Fruit fly (Drosophila melanogaster): ENCODE measurements around the gene CG12395.

DNA sequence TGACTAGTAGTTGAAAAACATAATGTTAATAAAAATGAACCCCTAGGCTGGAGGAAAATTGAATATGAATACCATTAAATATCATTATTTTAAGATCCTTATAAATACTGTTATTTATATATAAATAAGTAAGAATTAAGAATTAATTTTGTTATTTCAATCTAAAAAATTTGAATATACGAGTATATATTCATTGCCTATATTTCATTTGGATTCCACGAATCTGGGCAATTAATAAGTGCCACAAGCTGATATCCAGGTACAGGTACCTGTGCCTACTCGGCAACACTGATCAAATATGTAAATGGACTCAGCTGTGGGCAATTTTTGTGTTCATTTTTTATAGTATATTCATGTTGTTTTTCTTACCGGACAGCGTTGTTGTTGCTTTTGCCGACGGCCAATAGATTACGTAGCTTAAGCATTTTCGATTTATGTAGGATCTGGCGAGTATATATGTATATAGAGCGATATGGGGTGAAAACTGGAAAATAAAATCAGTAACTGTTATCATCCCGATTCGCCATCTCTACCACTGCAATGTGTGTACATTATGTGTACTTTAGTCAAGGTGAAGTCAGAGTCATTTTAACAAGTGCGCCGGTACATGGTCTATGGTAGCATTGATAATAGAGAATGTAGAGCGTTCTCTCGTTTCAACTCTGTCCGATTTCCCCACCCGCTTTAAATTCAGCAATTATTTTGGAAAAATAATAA is 10.1 kb upstream of the CG12395 start:
- TF ChIP-seq CG2116 (GFP tag; optimal IDR thresholded peaks at IDR 0.05) = no peak
- TF ChIP-seq kay (GFP tag; optimal IDR thresholded peaks at IDR 0.05) = no peak
- TF ChIP-seq CG17568 (GFP tag; optimal IDR thresholded peaks at IDR 0.05) = no peak
- TF ChIP-seq CG6654 (GFP tag; optimal IDR thresholded peaks at IDR 0.05) = no peak
- no peak for TF ChIP-seq CG31224 (GFP tag; IDR thresholded peaks at IDR 0.05)
- no peak for TF ChIP-seq dimm (GFP tag; IDR thresholded peaks at IDR 0.05)
- TF ChIP-seq Opbp (GFP tag; IDR thresholded peaks at IDR 0.05; ENCODE audit: partially characterized antibody) = no peak
- no peak for TF ChIP-seq Nf-YB (GFP tag; optimal IDR thresholded peaks at IDR 0.05)
- TF ChIP-seq CG8924 (tag; optimal IDR thresholded peaks at IDR 0.05) = no peak
- TF ChIP-seq B-H1 (GFP tag; IDR thresholded peaks at IDR 0.05) = no peak
- no peak for TF ChIP-seq bcd (GFP tag; optimal IDR thresholded peaks at IDR 0.05)
- no peak for TF ChIP-seq Max (GFP tag; optimal IDR thresholded peaks at IDR 0.05)
